Fruit fly (Drosophila melanogaster) whole organism, pupa: Measurements from ENCODE around the gene SmydA-4.
"Not testable (repeated sequence)": the region's sequence is repeated elsewhere in the genome, so short reads cannot be mapped to it uniquely, and the experiment has no call there.

Experiments used
- CG10348 ChIP-seq: fragments of 200-800 bp; sonication (Bioruptor generic); IDR thresholded peaks from 2 replicates; pipeline ENCODE4 v1.3.6; 2022; ENCODE audit warnings: missing biosample characterization, missing genetic modification characterization
- CG12605 ChIP-seq: fragments of 200-800 bp; sonication (Bioruptor generic); IDR thresholded peaks from 2 replicates; pipeline ENCODE4 v1.3.6; 2022; ENCODE audit warnings: missing biosample characterization, missing genetic modification characterization
- CG13204 ChIP-seq: fragments of 200-800 bp; sonication (Bioruptor generic); optimal IDR thresholded peaks from 2 replicates; lab custom pipeline; 2018; ENCODE audit warnings: missing biosample characterization, mild to moderate bottlenecking, missing genetic modification characterization, moderate library complexity
- CG14655 ChIP-seq: fragments of 200-800 bp; sonication (Bioruptor generic); optimal IDR thresholded peaks from 3 replicates; lab custom pipeline; 2017; ENCODE audit warnings: mild to moderate bottlenecking, missing biosample characterization, missing genetic modification reagents, missing genetic modification characterization
- CG15710 ChIP-seq: fragments of 200-800 bp; sonication (Bioruptor generic); optimal IDR thresholded peaks from 2 replicates; lab custom pipeline; 2018; ENCODE audit warnings: missing biosample characterization, mild to moderate bottlenecking, missing genetic modification characterization, moderate library complexity
- CG32121 ChIP-seq: fragments of 200-800 bp; sonication (Bioruptor generic); IDR thresholded peaks from 2 replicates; pipeline ENCODE4 v1.3.6; 2022; ENCODE audit warnings: missing biosample characterization, missing genetic modification characterization
- CG34367 ChIP-seq: fragments of 200-800 bp; sonication (Bioruptor generic); optimal IDR thresholded peaks from 2 replicates; lab custom pipeline; 2018; ENCODE audit warnings: missing biosample characterization, mild to moderate bottlenecking, missing genetic modification characterization
- CG4496 ChIP-seq: fragments of 200-800 bp; sonication (Bioruptor generic); IDR thresholded peaks from 3 replicates; pipeline ENCODE4 v1.3.6; 2022; ENCODE audit warnings: missing biosample characterization, missing genetic modification characterization
- CG8301 ChIP-seq: fragments of 200-800 bp; sonication (Bioruptor generic); optimal IDR thresholded peaks from 2 replicates; lab custom pipeline; 2018; ENCODE audit warnings: missing biosample characterization, mild to moderate bottlenecking, missing genetic modification characterization
- CG9948 ChIP-seq: fragments of 200-800 bp; sonication (Bioruptor generic); optimal IDR thresholded peaks from 2 replicates; lab custom pipeline; 2018; ENCODE audit warnings: missing biosample characterization, mild to moderate bottlenecking, missing genetic modification characterization, moderate library complexity
- EcR ChIP-seq: fragments of 200-800 bp; sonication (Bioruptor generic); optimal IDR thresholded peaks from 3 replicates; lab custom pipeline; 2019; ENCODE audit warnings: missing biosample characterization, missing genetic modification characterization, mild to moderate bottlenecking, moderate library complexity, missing genetic modification reagents
- Pif1B ChIP-seq: fragments of 200-800 bp; sonication (Bioruptor generic); optimal IDR thresholded peaks from 3 replicates; lab custom pipeline; 2016; ENCODE audit warnings: missing biosample characterization, missing genetic modification characterization
- Snoo ChIP-seq: fragments of 200-800 bp; sonication (Bioruptor generic); optimal IDR thresholded peaks from 3 replicates; lab custom pipeline; 2017; ENCODE audit warnings: missing biosample characterization, mild to moderate bottlenecking, missing genetic modification characterization, inconsistent platforms
- fd96Ca ChIP-seq: fragments of 200-800 bp; sonication (Bioruptor generic); IDR thresholded peaks from 3 replicates; pipeline ENCODE4 v1.3.6; 2022; ENCODE audit warnings: missing biosample characterization, missing genetic modification characterization
- gl ChIP-seq: fragments of 200-800 bp; sonication (Bioruptor generic); optimal IDR thresholded peaks from 2 replicates; lab custom pipeline; 2018; ENCODE audit warnings: missing biosample characterization, mild to moderate bottlenecking, missing genetic modification characterization
- rn ChIP-seq: fragments of 200-800 bp; sonication (Bioruptor generic); IDR thresholded peaks from 2 replicates; pipeline ENCODE4 v1.3.6; 2022; ENCODE audit warnings: missing biosample characterization, missing genetic modification characterization

Gene SmydA-4

dm6 chrX:11090161-11090560, 45.6 kb downstream of the SmydA-4 start, which contains the start of gene CG2076:
Gene CG2076 (plus strand): TSS chrX:11090210.
- TF ChIP-seq Pif1B (GFP tag; lab: Kevin White, UChicago) (no peak), CG9948 (tag; lab: Kevin White, UChicago) (no peak), rn (GFP tag; lab: Robert Waterston, UW) (no peak), CG12605 (no peak), EcR (GFP tag; lab: Kevin White, UChicago) (no peak), CG8301 (no peak)

dm6 chrX:11092201-11092600, 47.6 kb downstream of the SmydA-4 start, which contains the start of gene CG2061:
Gene CG2061 (plus strand): TSS chrX:11092492.
- TF ChIP-seq CG4496 (GFP tag; lab: Robert Waterston, UW) (no peak), rn (GFP tag; lab: Robert Waterston, UW) (no peak), CG12605 (no peak)

dm6 chrX:11095276-11095675, 50.7 kb downstream of the SmydA-4 start:
- TF ChIP-seq CG13204 (GFP tag; lab: Kevin White, UChicago) (no peak), gl (tag; lab: Kevin White, UChicago) (no peak), CG32121 (GFP tag; lab: Robert Waterston, UW) (no peak), CG12605 (no peak), CG34367 (tag; lab: Kevin White, UChicago) (no peak), CG15710 (tag; lab: Kevin White, UChicago) (no peak), CG14655 (GFP tag; lab: Kevin White, UChicago) (no peak), Snoo (tag; lab: Kevin White, UChicago) (no peak), rn (GFP tag; lab: Robert Waterston, UW) (no peak), fd96Ca (GFP tag; lab: Robert Waterston, UW) (no peak)

- TF ChIP-seq CG4496 (GFP tag; lab: Robert Waterston, UW); CG10348 (GFP tag; lab: Robert Waterston, UW); CG34367 (tag; lab: Kevin White, UChicago): not testable (repeated sequence)
Observed at dm6 chrX:11095973-11096372, 51.4 kb downstream of the SmydA-4 start, which contains the start of gene CG42249. Gene CG42249 (plus strand): TSS chrX:11096273.
